Fruit fly (Drosophila melanogaster) whole organism, embryonic: ENCODE data around the gene barr.

Source experiments
- Awh ChIP-seq: fragments of 200-800 bp; sonication (Bioruptor generic); IDR thresholded peaks from 2 replicates; pipeline ENCODE4, ENCODE4 v1.3.6; 2022; ENCODE audit warnings: missing biosample characterization, missing genetic modification characterization
- CG11695 ChIP-seq: fragments of 200-800 bp; sonication (Bioruptor generic); IDR thresholded peaks from 3 replicates; pipeline ENCODE4 v1.3.6; 2022; ENCODE audit warnings: missing biosample characterization, missing genetic modification characterization
- fd3F ChIP-seq: fragments of 200-800 bp; sonication (Bioruptor generic); optimal IDR thresholded peaks from 2 replicates; lab custom pipeline; 2018; ENCODE audit warnings: missing biosample characterization, mild to moderate bottlenecking, missing genetic modification characterization, moderate library complexity
- ham ChIP-seq: fragments of 200-800 bp; sonication (Bioruptor generic); IDR thresholded peaks from 2 replicates; pipeline ENCODE4 v1.3.6; 2022; ENCODE audit warnings: missing biosample characterization, missing genetic modification characterization
- nerfin-1 ChIP-seq: fragments of 200-800 bp; sonication (Bioruptor generic); optimal IDR thresholded peaks from 3 replicates; lab custom pipeline; 2019; ENCODE audit warnings: missing biosample characterization, mild to moderate bottlenecking, missing genetic modification characterization, moderate library complexity
- odd ChIP-seq: fragments of 200-800 bp; sonication (Bioruptor generic); optimal IDR thresholded peaks from 2 replicates; lab custom pipeline; 2017; ENCODE audit warnings: missing biosample characterization, mild to moderate bottlenecking, missing genetic modification characterization
- pros ChIP-seq: fragments of 200-800 bp; sonication (Bioruptor generic); optimal IDR thresholded peaks from 3 replicates; lab custom pipeline; 2019; ENCODE audit warnings: missing biosample characterization, mild to moderate bottlenecking, missing genetic modification characterization, moderate library complexity
- pum ChIP-seq: fragments of 200-800 bp; sonication (Bioruptor generic); optimal IDR thresholded peaks from 2 replicates; lab custom pipeline; 2016; ENCODE audit warnings: missing biosample characterization, missing genetic modification characterization

DNA sequence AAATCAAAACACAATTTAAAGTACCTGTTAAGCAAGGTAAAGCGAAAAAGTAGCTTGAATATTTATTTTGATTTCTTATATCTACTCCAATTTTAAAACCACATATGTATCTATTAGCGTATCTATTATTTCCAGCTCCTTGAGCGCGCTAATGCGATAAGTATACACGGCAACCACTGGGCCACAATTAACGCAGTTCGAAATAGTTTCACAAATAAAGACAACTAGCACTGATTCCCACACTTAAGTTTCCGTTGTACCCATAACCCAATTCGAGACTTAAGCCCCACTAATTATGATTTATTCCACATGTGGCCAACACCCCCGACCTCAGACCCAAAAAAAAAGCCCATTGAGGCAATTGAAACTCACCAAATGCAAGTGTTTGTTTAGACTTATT is 44.7 kb downstream of the barr start:
- TF ChIP-seq fd3F (GFP tag; lab: Kevin White, UChicago) (no peak), CG11695 (no peak), odd (GFP tag; lab: Kevin White, UChicago) (peak; percentile 31), pum (no peak), Awh (0 out of 2 replicates have a peak, but pooled peaks have one; percentile 51), nerfin-1 (tag; lab: Kevin White, UChicago) (no peak), pros (GFP tag; lab: Kevin White, UChicago) (no peak), ham (GFP tag; lab: Robert Waterston, UW) (no peak)
